Fruit fly (Drosophila melanogaster) whole organism, embryonic: ENCODE measurements around the gene CG43402.

Experiments
- Ada2b ChIP-seq: fragments of 200-800 bp; sonication (Bioruptor generic); IDR thresholded peaks from 2 replicates; pipeline ENCODE4 v1.3.6; 2022; ENCODE audit warnings: missing biosample characterization, missing genetic modification characterization
- BEAF-32 ChIP-seq: fragments of 200-800 bp; sonication (Bioruptor generic); optimal IDR thresholded peaks from 3 replicates; lab custom pipeline; 2017; ENCODE audit warnings: missing biosample characterization, missing genetic modification characterization, mild to moderate bottlenecking, moderate library complexity, missing genetic modification reagents
- CG1024 ChIP-seq: fragments of 200-800 bp; sonication (Bioruptor generic); IDR thresholded peaks from 2 replicates; pipeline ENCODE4 v1.3.6; 2022; ENCODE audit warnings: missing biosample characterization, missing genetic modification characterization
- CG10431 ChIP-seq: fragments of 200-800 bp; sonication (Bioruptor generic); optimal IDR thresholded peaks from 3 replicates; lab custom pipeline; 2018; ENCODE audit warnings: missing biosample characterization, mild to moderate bottlenecking, missing genetic modification characterization
- CG10959 ChIP-seq: fragments of 200-800 bp; sonication (Bioruptor generic); IDR thresholded peaks from 2 replicates; pipeline ENCODE4 v1.3.6; 2022; ENCODE audit warnings: missing biosample characterization, missing genetic modification characterization
- CG11398 ChIP-seq: fragments of 200-800 bp; sonication (Bioruptor generic); optimal IDR thresholded peaks from 2 replicates; lab custom pipeline; 2016; ENCODE audit warnings: missing biosample characterization, missing genetic modification characterization
- CG11560 ChIP-seq: fragments of 200-800 bp; sonication (Bioruptor generic); IDR thresholded peaks from 3 replicates; pipeline ENCODE4 v1.3.6; 2022; ENCODE audit warnings: missing biosample characterization, missing genetic modification characterization
- CG12744 ChIP-seq: fragments of 200-800 bp; sonication (Bioruptor generic); optimal IDR thresholded peaks from 2 replicates; lab custom pipeline; 2016; ENCODE audit warnings: missing biosample characterization, missing genetic modification characterization
- CG17359 ChIP-seq: fragments of 200-800 bp; sonication (Bioruptor generic); optimal IDR thresholded peaks from 3 replicates; lab custom pipeline; 2018; ENCODE audit warnings: missing biosample characterization, mild to moderate bottlenecking, missing genetic modification characterization, moderate library complexity
- CG18011 ChIP-seq: fragments of 200-800 bp; sonication (Bioruptor generic); optimal IDR thresholded peaks from 2 replicates; lab custom pipeline; 2017; ENCODE audit warnings: missing biosample characterization, missing genetic modification characterization, mild to moderate bottlenecking, moderate library complexity, missing genotype
- CG1832 ChIP-seq: fragments of 200-800 bp; sonication (Bioruptor generic); optimal IDR thresholded peaks from 2 replicates; lab custom pipeline; 2017; ENCODE audit warnings: missing biosample characterization, mild to moderate bottlenecking, missing genetic modification characterization, inconsistent platforms
- CG2120 ChIP-seq: fragments of 200-800 bp; sonication (Bioruptor generic); optimal IDR thresholded peaks from 3 replicates; lab custom pipeline; 2016; ENCODE audit warnings: missing biosample characterization, missing genetic modification characterization
- CG30431 ChIP-seq: fragments of 200-800 bp; sonication (Bioruptor generic); optimal IDR thresholded peaks from 2 replicates; lab custom pipeline; 2017; ENCODE audit warnings: missing biosample characterization, missing genetic modification characterization
- CG34422 ChIP-seq: fragments of 200-800 bp; sonication (Bioruptor generic); IDR thresholded peaks from 3 replicates; pipeline ENCODE4 v1.3.6; 2022; ENCODE audit warnings: missing biosample characterization, missing genetic modification characterization
- CG4328 ChIP-seq: fragments of 200-800 bp; sonication (Bioruptor generic); optimal IDR thresholded peaks from 3 replicates; lab custom pipeline; 2017; ENCODE audit warnings: missing biosample characterization, missing genetic modification reagents, missing genetic modification characterization
- CG7745 ChIP-seq: fragments of 200-800 bp; sonication (Bioruptor generic); optimal IDR thresholded peaks from 2 replicates; lab custom pipeline; 2018; ENCODE audit warnings: missing biosample characterization, mild to moderate bottlenecking, missing genetic modification characterization, moderate library complexity
- CG7786 ChIP-seq: fragments of 200-800 bp; sonication (Bioruptor generic); optimal IDR thresholded peaks from 2 replicates; lab custom pipeline; 2016; ENCODE audit warnings: missing biosample characterization, missing genetic modification characterization
- CG7963 ChIP-seq: fragments of 200-800 bp; sonication (Bioruptor generic); IDR thresholded peaks from 3 replicates; pipeline ENCODE4 v1.3.6; 2022; ENCODE audit warnings: missing biosample characterization, missing genetic modification characterization; ENCODE audit not compliant: partially characterized antibody
- CG8924 ChIP-seq: fragments of 200-800 bp; optimal IDR thresholded peaks from 3 replicates; lab custom pipeline; 2019; ENCODE audit warnings: missing biosample characterization, mild to moderate bottlenecking, missing genetic modification characterization, moderate library complexity
- CHES-1-like ChIP-seq: fragments of 200-800 bp; sonication (Bioruptor generic); optimal IDR thresholded peaks from 2 replicates; lab custom pipeline; 2016; ENCODE audit warnings: missing biosample characterization, missing genetic modification characterization
- CoRest ChIP-seq: fragments of 200-800 bp; sonication (Bioruptor generic); optimal IDR thresholded peaks from 3 replicates; lab custom pipeline; 2018; ENCODE audit warnings: missing biosample characterization, mild to moderate bottlenecking, missing genetic modification characterization, moderate library complexity
- Ets97D ChIP-seq: fragments of 200-800 bp; sonication (Bioruptor generic); optimal IDR thresholded peaks from 3 replicates; lab custom pipeline; 2016; ENCODE audit warnings: missing biosample characterization, missing genetic modification characterization
- HLHmδ ChIP-seq: fragments of 200-800 bp; sonication (Bioruptor generic); optimal IDR thresholded peaks from 2 replicates; lab custom pipeline; 2018; ENCODE audit warnings: missing biosample characterization, mild to moderate bottlenecking, missing genetic modification characterization, moderate library complexity
- Lim3 ChIP-seq: fragments of 200-800 bp; sonication (Bioruptor generic); IDR thresholded peaks from 2 replicates; pipeline ENCODE4 v1.3.6; 2022; ENCODE audit warnings: missing biosample characterization, missing genetic modification characterization
- Med ChIP-seq: fragments of 200-800 bp; sonication (Bioruptor generic); peaks from one replicate; lab custom pipeline; 2016; ENCODE audit warnings: missing biosample characterization, missing genetic modification characterization, mild to moderate bottlenecking, inconsistent platforms, moderate library complexity
- NfI ChIP-seq: fragments of 200-800 bp; sonication (Bioruptor generic); optimal IDR thresholded peaks from 3 replicates; lab custom pipeline; 2018; ENCODE audit warnings: missing biosample characterization, mild to moderate bottlenecking, missing genetic modification characterization, moderate library complexity
- Sin3A ChIP-seq: fragments of >200 bp; optimal IDR thresholded peaks from 2 replicates; lab custom pipeline; 2018
- Six4 ChIP-seq: fragments of 200-800 bp; sonication (Bioruptor generic); optimal IDR thresholded peaks from 2 replicates; lab custom pipeline; 2016; ENCODE audit warnings: missing biosample characterization, missing genetic modification characterization
- Sry-δ ChIP-seq: fragments of 200-800 bp; sonication (Bioruptor generic); optimal IDR thresholded peaks from 2 replicates; lab custom pipeline; 2016; ENCODE audit warnings: missing biosample characterization, missing genetic modification characterization
- ara ChIP-seq: fragments of 200-800 bp; sonication (Bioruptor generic); IDR thresholded peaks from 2 replicates; pipeline ENCODE4 v1.3.6; 2022; ENCODE audit warnings: missing biosample characterization, missing genetic modification characterization
- crc ChIP-seq: fragments of 200-800 bp; sonication (Bioruptor generic); optimal IDR thresholded peaks from 2 replicates; lab custom pipeline; 2016; ENCODE audit warnings: missing biosample characterization, missing genetic modification characterization
- cwo ChIP-seq: fragments of 200-800 bp; sonication (Bioruptor generic); optimal IDR thresholded peaks from 3 replicates; lab custom pipeline; 2017; ENCODE audit warnings: missing biosample characterization, missing genetic modification characterization, mild to moderate bottlenecking, moderate library complexity, missing genetic modification reagents
- dan ChIP-seq: fragments of 200-800 bp; sonication (Bioruptor generic); IDR thresholded peaks from 2 replicates; pipeline ENCODE4 v1.3.6; 2022; ENCODE audit warnings: missing biosample characterization, missing genetic modification characterization
- dmrt99B ChIP-seq: fragments of 200-800 bp; sonication (Bioruptor generic); optimal IDR thresholded peaks from 2 replicates; lab custom pipeline; 2018; ENCODE audit warnings: missing biosample characterization, mild to moderate bottlenecking, missing genetic modification characterization, moderate library complexity
- en ChIP-seq: fragments of 200-800 bp; sonication (Bioruptor generic); optimal IDR thresholded peaks from 2 replicates; lab custom pipeline; 2016; ENCODE audit warnings: missing biosample characterization, missing genetic modification characterization
- fd102C ChIP-seq: fragments of 200-800 bp; sonication (Bioruptor generic); optimal IDR thresholded peaks from 2 replicates; lab custom pipeline; 2018; ENCODE audit warnings: missing biosample characterization, mild to moderate bottlenecking, missing genetic modification characterization, moderate library complexity
- gcm2 ChIP-seq: fragments of 200-800 bp; sonication (Bioruptor generic); optimal IDR thresholded peaks from 2 replicates; lab custom pipeline; 2016; ENCODE audit warnings: missing biosample characterization, missing genetic modification characterization
- gt ChIP-seq: fragments of 200-800 bp; sonication (Bioruptor generic); IDR thresholded peaks from 2 replicates; pipeline ENCODE4 v1.3.6; 2022; ENCODE audit warnings: missing biosample characterization, missing genetic modification characterization
- ham ChIP-seq: fragments of 200-800 bp; sonication (Bioruptor generic); IDR thresholded peaks from 2 replicates; pipeline ENCODE4 v1.3.6; 2022; ENCODE audit warnings: missing biosample characterization, missing genetic modification characterization
- mld ChIP-seq: fragments of 200-800 bp; sonication (Bioruptor generic); IDR thresholded peaks from 3 replicates; pipeline ENCODE4 v1.3.6; 2022; ENCODE audit warnings: missing biosample characterization, missing genetic modification characterization; ENCODE audit not compliant: partially characterized antibody
- pnt ChIP-seq: fragments of 200-800 bp; sonication (Bioruptor generic); optimal IDR thresholded peaks from 3 replicates; lab custom pipeline; 2016; ENCODE audit warnings: missing biosample characterization, missing genetic modification characterization
- ranshi ChIP-seq: fragments of 200-800 bp; sonication (Bioruptor generic); IDR thresholded peaks from 2 replicates; pipeline ENCODE4 v1.3.6; 2022; ENCODE audit warnings: missing biosample characterization, missing genetic modification characterization
- salm ChIP-seq: fragments of 200-800 bp; sonication (Bioruptor generic); optimal IDR thresholded peaks from 2 replicates; lab custom pipeline; 2018; ENCODE audit warnings: missing biosample characterization, mild to moderate bottlenecking, missing genetic modification characterization
- sob ChIP-seq: fragments of 200-800 bp; sonication (Bioruptor generic); IDR thresholded peaks from 2 replicates; pipeline ENCODE4 v1.3.6; 2022; ENCODE audit warnings: missing biosample characterization, missing genetic modification characterization
- tap ChIP-seq: fragments of 200-800 bp; optimal IDR thresholded peaks from 3 replicates; lab custom pipeline; 2019; ENCODE audit warnings: missing biosample characterization, mild to moderate bottlenecking, missing genetic modification characterization, moderate library complexity
- tgo ChIP-seq: fragments of 200-800 bp; sonication (Bioruptor generic); IDR thresholded peaks from 3 replicates; pipeline ENCODE4 v1.3.6; 2022; ENCODE audit warnings: missing biosample characterization, missing genetic modification characterization
- tna ChIP-seq: fragments of 200-800 bp; sonication (Bioruptor generic); IDR thresholded peaks from 2 replicates; pipeline ENCODE4 v1.3.6; 2022; ENCODE audit warnings: missing biosample characterization, missing genetic modification characterization; ENCODE audit not compliant: partially characterized antibody
- tup ChIP-seq: fragments of 200-800 bp; sonication (Bioruptor generic); optimal IDR thresholded peaks from 2 replicates; lab custom pipeline; 2016; ENCODE audit warnings: missing biosample characterization, mild to moderate bottlenecking, missing genetic modification characterization, moderate library complexity
- wek ChIP-seq: fragments of 200-800 bp; sonication (Bioruptor generic); optimal IDR thresholded peaks from 3 replicates; lab custom pipeline; 2018; ENCODE audit warnings: missing biosample characterization, mild to moderate bottlenecking, missing genetic modification characterization, moderate library complexity
- zen ChIP-seq: fragments of 200-800 bp; sonication (Bioruptor generic); optimal IDR thresholded peaks from 3 replicates; lab custom pipeline; 2018; ENCODE audit warnings: missing biosample characterization, mild to moderate bottlenecking, missing genetic modification characterization, moderate library complexity
- zen2 ChIP-seq: fragments of 200-800 bp; sonication (Bioruptor generic); IDR thresholded peaks from 3 replicates; pipeline ENCODE4 v1.3.6; 2022; ENCODE audit warnings: missing biosample characterization, missing genetic modification characterization; ENCODE audit not compliant: partially characterized antibody

CG43402 gene

DNA sequence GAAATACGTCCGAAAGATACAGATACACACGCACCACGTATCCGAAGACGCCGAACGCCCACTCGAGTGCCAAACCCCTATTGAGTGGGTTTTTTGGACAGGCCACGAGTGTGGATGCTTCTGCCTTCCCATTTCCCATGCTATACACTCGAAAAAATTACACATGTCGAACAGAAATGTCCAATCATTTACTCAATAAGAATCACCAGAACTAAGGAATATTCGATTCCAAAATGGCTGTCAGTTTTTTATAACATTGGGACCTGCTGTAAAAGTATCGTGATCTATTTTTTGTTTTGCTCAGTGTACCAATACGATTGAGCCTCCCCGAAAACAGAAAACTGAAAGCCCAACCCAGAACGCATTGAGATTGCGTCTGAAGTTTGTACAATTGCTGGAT lies 19.7 kb upstream of the CG43402 start (continued):
- peak; percentile 73 for TF ChIP-seq Ada2b
- peak; percentile 75; the same call in 1 of the 2 replicates for TF ChIP-seq ranshi (GFP tag; lab: Robert Waterston, UW)
- peak; percentile 54 for TF ChIP-seq en (GFP tag; lab: Kevin White, UChicago)
- TF ChIP-seq BEAF-32 (GFP tag; lab: Kevin White, UChicago): no peak
- no peak for TF ChIP-seq CG7963
- peak; percentile 54 for TF ChIP-seq CG1024 (GFP tag; lab: Robert Waterston, UW)
- peak; percentile 68 for TF ChIP-seq wek (GFP tag; lab: Kevin White, UChicago)
- TF ChIP-seq NfI (GFP tag; lab: Kevin White, UChicago): peak; percentile 72
- no peak for TF ChIP-seq dan (GFP tag; lab: Robert Waterston, UW)
- TF ChIP-seq zen2 (GFP tag; lab: Robert Waterston, UW): no peak
- peak; percentile 65 for TF ChIP-seq CG2120
- no peak for TF ChIP-seq Lim3 (GFP tag; lab: Robert Waterston, UW)
- peak; percentile 65 for TF ChIP-seq tap
- peak; percentile 45 for TF ChIP-seq CG12744
- TF ChIP-seq salm: peak; percentile 46
- peak; percentile 98 for TF ChIP-seq Med
- TF ChIP-seq Sin3A: no peak
- peak; percentile 41; the same call in 1 of the 3 replicates for TF ChIP-seq CG34422 (GFP tag; lab: Robert Waterston, UW)
- peak; percentile 61 for TF ChIP-seq tgo (GFP tag; lab: Robert Waterston, UW)
- TF ChIP-seq Six4 (GFP tag; lab: Kevin White, UChicago): peak; percentile 84
- peak; percentile 48 for TF ChIP-seq Ets97D (GFP tag; lab: Kevin White, UChicago)
- TF ChIP-seq CG30431 (GFP tag; lab: Kevin White, UChicago): peak; percentile 84
- TF ChIP-seq crc: peak; percentile 64
- no peak for TF ChIP-seq CG18011 (GFP tag; lab: Kevin White, UChicago)
- peak; percentile 54 for TF ChIP-seq tup
- peak; percentile 69; the same call in 1 of the 2 replicates for TF ChIP-seq ara (GFP tag; lab: Robert Waterston, UW)
- TF ChIP-seq CG10431 (GFP tag; lab: Kevin White, UChicago): peak; percentile 39
- TF ChIP-seq dmrt99B (tag; lab: Kevin White, UChicago): peak; percentile 77
- no peak for TF ChIP-seq HLHmδ (GFP tag; lab: Kevin White, UChicago)
- peak; percentile 50; the same call in 1 of the 2 replicates for TF ChIP-seq sob
- peak; percentile 63 for TF ChIP-seq Sry-δ (GFP tag; lab: Kevin White, UChicago)
- no peak for TF ChIP-seq CG4328 (GFP tag; lab: Kevin White, UChicago)
- peak; percentile 75 for TF ChIP-seq CG8924
- peak; percentile 51 for TF ChIP-seq cwo (GFP tag; lab: Kevin White, UChicago)
- peak; percentile 69 for TF ChIP-seq CG10959 (GFP tag; lab: Robert Waterston, UW)
- no peak for TF ChIP-seq CG7745
- TF ChIP-seq CG7786 (GFP tag; lab: Kevin White, UChicago): peak; percentile 70
- peak; percentile 73 for TF ChIP-seq CG17359 (tag; lab: Kevin White, UChicago)
- TF ChIP-seq CoRest: peak; percentile 75
- 0 out of 2 replicates have a peak, but pooled peaks have one; percentile 16 for TF ChIP-seq gt (GFP tag; lab: Robert Waterston, UW)
- no peak for TF ChIP-seq CG1832 (GFP tag; lab: Kevin White, UChicago)
- no peak for TF ChIP-seq mld
- TF ChIP-seq pnt (GFP tag; lab: Kevin White, UChicago): peak; percentile 86
- TF ChIP-seq gcm2 (GFP tag; lab: Kevin White, UChicago): no peak
- no peak for TF ChIP-seq tna
- peak; percentile 84 for TF ChIP-seq CG11398 (GFP tag; lab: Kevin White, UChicago)
- no peak for TF ChIP-seq ham (GFP tag; lab: Robert Waterston, UW)
- TF ChIP-seq CG11560: peak; percentile 22; the same call in 1 of the 3 replicates
- peak; percentile 62 for TF ChIP-seq CHES-1-like
- TF ChIP-seq fd102C (GFP tag; lab: Kevin White, UChicago): peak; percentile 80
- peak; percentile 85 for TF ChIP-seq zen (tag; lab: Kevin White, UChicago)
